Worm (Caenorhabditis elegans) whole organism, L1 larva: ENCODE data around the gene copb-1.

Experiments
- C04F5.9 ChIP-seq: sonication (generic microtip); optimal IDR thresholded peaks from 2 replicates; lab custom pipeline; 2016; ENCODE audit warnings: missing genetic modification characterization, missing compliant biosample characterization
- C16A3.4 ChIP-seq: fragments of 150-350 bp; optimal IDR thresholded peaks from 2 replicates; lab custom pipeline; 2014; ENCODE audit warnings: missing biosample characterization, missing genetic modification characterization
- C34B4.2 ChIP-seq: sonication (generic microtip); optimal IDR thresholded peaks from 2 replicates; lab custom pipeline; 2017; ENCODE audit warnings: mild to moderate bottlenecking, missing genetic modification characterization, missing compliant biosample characterization
- F16B12.6 ChIP-seq: fragments of 150-350 bp; optimal IDR thresholded peaks from 2 replicates; lab custom pipeline; 2014; ENCODE audit warnings: missing biosample characterization, missing genetic modification characterization
- Y116A8C.19 ChIP-seq: sonication (generic microtip); optimal IDR thresholded peaks from 2 replicates; lab custom pipeline; 2016; ENCODE audit warnings: missing compliant biosample characterization, missing genetic modification characterization, borderline replicate concordance
- ama-1 ChIP-seq: fragments of 150-350 bp; optimal IDR thresholded peaks from 2 replicates; lab custom pipeline; 2014
- blmp-1 ChIP-seq: fragments of 150-350 bp; optimal IDR thresholded peaks from 2 replicates; lab custom pipeline; 2014; ENCODE audit warnings: missing biosample characterization, missing genetic modification characterization
- ceh-63 ChIP-seq: fragments of 200-800 bp; sonication (Bioruptor generic); optimal IDR thresholded peaks from 2 replicates; lab custom pipeline; 2018; ENCODE audit warnings: mild to moderate bottlenecking, missing genetic modification characterization, missing compliant biosample characterization
- ceh-88 ChIP-seq: fragments of 200-800 bp; sonication (Bioruptor generic); IDR thresholded peaks from 2 replicates; pipeline ENCODE4 v1.3.6; 2022; ENCODE audit warnings: missing genetic modification characterization, missing compliant biosample characterization
- ces-1 ChIP-seq: fragments of 150-350 bp; optimal IDR thresholded peaks from 2 replicates; lab custom pipeline; 2014; ENCODE audit warnings: missing biosample characterization, missing genetic modification reagents, missing genetic modification characterization
- dpl-1 ChIP-seq, 3 experiments: fragments of 150-350 bp in 2 of 3; sonication (generic microtip) in 1 of 3; optimal IDR thresholded peaks; 2 replicates each; lab custom pipeline; 2014 to 2017; ENCODE audit warnings: missing biosample characterization in 3 of 3, missing genetic modification characterization in 3 of 3, missing genetic modification reagents in 3 of 3
- efl-1 ChIP-seq, 4 experiments: fragments of 150-350 bp; optimal IDR thresholded peaks in 3 of 4; peaks in 1 of 4; 1 replicate in 1 of 4; 2 replicates in 3 of 4; lab custom pipeline; 2014; ENCODE audit warnings: missing biosample characterization in 2 of 4, missing genetic modification characterization in 2 of 4, missing genetic modification reagents in 2 of 4
- efl-3 ChIP-seq: fragments of 200-800 bp; sonication (Bioruptor generic); optimal IDR thresholded peaks from 2 replicates; lab custom pipeline; 2018; ENCODE audit warnings: mild to moderate bottlenecking, missing genetic modification characterization, missing compliant biosample characterization
- elt-2 ChIP-seq: sonication (generic microtip); optimal IDR thresholded peaks from 2 replicates; lab custom pipeline; 2016; ENCODE audit warnings: missing genetic modification characterization, mild to moderate bottlenecking, inconsistent platforms, missing compliant biosample characterization, missing genetic modification reagents
- elt-3 ChIP-seq, 6 experiments: fragments of 150-350 bp in 1 of 6; sonication (generic microtip); optimal IDR thresholded peaks; 2 replicates each; lab custom pipeline; 2017 to 2018; ENCODE audit warnings: missing biosample characterization in 6 of 6, missing genetic modification characterization in 6 of 6, inconsistent platforms in 1 of 6
- ets-5 ChIP-seq: fragments of 200-800 bp; sonication (Bioruptor generic); IDR thresholded peaks from 2 replicates; pipeline ENCODE4 v1.3.6; 2022; ENCODE audit warnings: missing genetic modification characterization, missing compliant biosample characterization
- fkh-4 ChIP-seq: sonication (generic microtip); optimal IDR thresholded peaks from 2 replicates; lab custom pipeline; 2016; ENCODE audit warnings: missing compliant biosample characterization, missing genetic modification characterization, borderline replicate concordance
- fos-1 ChIP-seq: fragments of 150-350 bp; optimal IDR thresholded peaks from 2 replicates; lab custom pipeline; 2014; ENCODE audit warnings: missing biosample characterization, missing genetic modification characterization
- grh-1 ChIP-seq: fragments of 200-800 bp; sonication (Bioruptor generic); IDR thresholded peaks from 2 replicates; pipeline ENCODE4 v1.3.6; 2022; ENCODE audit warnings: missing genetic modification reagents, missing genetic modification characterization, missing compliant biosample characterization
- jun-1 ChIP-seq: fragments of 150-350 bp; optimal IDR thresholded peaks from 2 replicates; lab custom pipeline; 2014; ENCODE audit warnings: missing biosample characterization, missing genetic modification reagents, missing genetic modification characterization
- lin-13 ChIP-seq: fragments of 150-350 bp; optimal IDR thresholded peaks from 2 replicates; lab custom pipeline; 2014; ENCODE audit warnings: missing biosample characterization, missing genetic modification reagents, missing genetic modification characterization
- lin-35 ChIP-seq, 2 experiments: fragments of 150-350 bp; optimal IDR thresholded peaks; 2 replicates each; lab custom pipeline; 2014; ENCODE audit warnings: missing biosample characterization in 2 of 2, missing genetic modification characterization in 2 of 2, missing genetic modification reagents in 2 of 2
- lin-39 ChIP-seq: fragments of 150-350 bp; optimal IDR thresholded peaks from 2 replicates; lab custom pipeline; 2014; ENCODE audit warnings: missing biosample characterization, missing genetic modification reagents, missing genetic modification characterization
- lsy-2 ChIP-seq, 2 experiments: fragments of 150-350 bp; optimal IDR thresholded peaks; 2 replicates each; lab custom pipeline; 2014; ENCODE audit warnings: missing biosample characterization in 2 of 2, missing genetic modification characterization in 2 of 2
- nhr-12 ChIP-seq: sonication (generic microtip); optimal IDR thresholded peaks from 2 replicates; lab custom pipeline; 2017; ENCODE audit warnings: missing biosample characterization, missing genetic modification characterization
- nhr-19 ChIP-seq: fragments of 200-800 bp; sonication (Bioruptor generic); conservative IDR thresholded peaks from 2 replicates; pipeline ENCODE4 v1.3.6; 2022; ENCODE audit warnings: missing genetic modification characterization, missing compliant biosample characterization
- nhr-20 ChIP-seq: sonication (generic microtip); optimal IDR thresholded peaks from 2 replicates; lab custom pipeline; 2016; ENCODE audit warnings: mild to moderate bottlenecking, missing genetic modification characterization, missing compliant biosample characterization
- nhr-237 ChIP-seq: fragments of 150-350 bp; optimal IDR thresholded peaks from 2 replicates; lab custom pipeline; 2014; ENCODE audit warnings: missing biosample characterization, missing genetic modification characterization
- nhr-47 ChIP-seq: sonication (generic microtip); optimal IDR thresholded peaks from 2 replicates; lab custom pipeline; 2016; ENCODE audit warnings: mild to moderate bottlenecking, missing genetic modification characterization, moderate library complexity, missing compliant biosample characterization
- nhr-71 ChIP-seq: sonication (generic microtip); optimal IDR thresholded peaks from 2 replicates; lab custom pipeline; 2016; ENCODE audit warnings: mild to moderate bottlenecking, missing genetic modification characterization, moderate library complexity, missing compliant biosample characterization
- nhr-85 ChIP-seq: sonication (generic microtip); peaks from one replicate; lab custom pipeline; 2016; ENCODE audit warnings: missing genetic modification characterization, inconsistent platforms, missing compliant biosample characterization
- pax-3 ChIP-seq: fragments of 200-800 bp; sonication (Bioruptor generic); optimal IDR thresholded peaks from 2 replicates; lab custom pipeline; 2018; ENCODE audit warnings: mild to moderate bottlenecking, missing genetic modification characterization, moderate library complexity, missing compliant biosample characterization
- pqm-1 ChIP-seq: sonication (generic microtip); optimal IDR thresholded peaks from 3 replicates; lab custom pipeline; 2017; ENCODE audit warnings: missing biosample characterization, missing genetic modification characterization
- snu-23 ChIP-seq: sonication (generic microtip); optimal IDR thresholded peaks from 2 replicates; lab custom pipeline; 2016; ENCODE audit warnings: missing genetic modification characterization, missing compliant biosample characterization
- sptf-1 ChIP-seq: fragments of 150-350 bp; optimal IDR thresholded peaks from 2 replicates; lab custom pipeline; 2014; ENCODE audit warnings: missing biosample characterization, missing genetic modification characterization
- tbx-2 ChIP-seq: sonication (generic microtip); optimal IDR thresholded peaks from 2 replicates; lab custom pipeline; 2016; ENCODE audit warnings: missing genetic modification characterization, missing compliant biosample characterization
- tlp-1 ChIP-seq: fragments of 150-350 bp; optimal IDR thresholded peaks from 2 replicates; lab custom pipeline; 2014; ENCODE audit warnings: missing biosample characterization, missing genetic modification characterization
- unc-130 ChIP-seq: fragments of 150-350 bp; optimal IDR thresholded peaks from 2 replicates; lab custom pipeline; 2017; ENCODE audit warnings: missing biosample characterization, missing genetic modification characterization, inconsistent platforms
- unc-30 ChIP-seq: sonication (generic microtip); optimal IDR thresholded peaks from 2 replicates; lab custom pipeline; 2017; ENCODE audit warnings: missing biosample characterization, missing genetic modification characterization
- unc-86 ChIP-seq: sonication (generic microtip); optimal IDR thresholded peaks from 2 replicates; lab custom pipeline; 2016; ENCODE audit warnings: missing genetic modification characterization, missing compliant biosample characterization
- unc-98 ChIP-seq: fragments of 200-800 bp; sonication (Bioruptor generic); IDR thresholded peaks from 2 replicates; pipeline ENCODE4 v1.3.6; 2022; ENCODE audit warnings: missing genetic modification characterization, missing compliant biosample characterization
- zag-1 ChIP-seq: fragments of 150-350 bp; optimal IDR thresholded peaks from 2 replicates; lab custom pipeline; 2014; ENCODE audit warnings: missing biosample characterization, missing genetic modification characterization

The copb-1 gene

ce11 chrII:3056266-3056872 lies 22.2 kb upstream of the copb-1 start, which contains the start of gene lin-8:
Gene lin-8 (plus strand): TSS chrII:3056822.
- TF ChIP-seq tbx-2 (tag; lab: Kevin White, UChicago) (no peak), efl-3 (GFP tag; lab: Kevin White, UChicago) (no peak), Y116A8C.19 (no peak), ama-1 (lab: Kevin White, UChicago) (no peak), nhr-71 (no peak), snu-23 (GFP tag; lab: Kevin White, UChicago) (no peak), unc-86 (tag; lab: Kevin White, UChicago) (no peak), nhr-85 (tag; lab: Kevin White, UChicago) (no peak), nhr-237 (no peak), grh-1 (GFP tag; lab: Robert Waterston, UW) (no peak), unc-98 (GFP tag; lab: Robert Waterston, UW) (no peak), elt-3 (tag; optimal IDR thresholded peaks at IDR 0.05; lab: Kevin White, UChicago) (no peak), ces-1 (GFP tag; lab: Kevin White, UChicago) (no peak), C04F5.9 (tag; lab: Kevin White, UChicago) (no peak), lin-39 (tag; lab: Kevin White, UChicago) (no peak), sptf-1 (tag; lab: Kevin White, UChicago) (no peak), tlp-1 (no peak)
- TF ChIP-seq, all 84 proteins: peak for 0

DNA sequence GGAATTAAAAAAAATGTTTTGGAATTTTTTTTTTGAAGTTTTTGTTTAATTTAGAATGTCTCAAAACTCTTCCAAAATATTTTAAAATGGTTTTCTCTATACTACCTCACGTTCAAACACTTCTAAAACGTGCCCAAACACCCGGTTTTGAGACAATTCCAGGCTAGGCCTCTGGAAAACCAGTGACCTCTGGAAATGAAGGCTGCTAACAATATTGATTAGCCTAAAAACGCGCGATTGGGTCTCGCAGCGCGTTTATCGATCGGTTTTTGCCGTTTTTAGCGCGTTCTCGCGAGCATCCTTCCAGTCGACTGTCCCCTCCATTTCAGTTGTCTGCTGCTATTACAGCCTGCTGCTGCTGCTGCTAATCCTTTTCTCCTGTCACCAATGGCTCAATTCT lies 17.8 kb upstream of the copb-1 start, which contains the start of gene Y25C1A.6:
Y25C1A.6 (plus strand) TSS at position 301 of the 400 bp plus-strand sequence.
- TF ChIP-seq nhr-20 (tag; lab: Kevin White, UChicago), result no peak
- TF ChIP-seq ceh-88 (GFP tag; lab: Robert Waterston, UW), result no peak
- TF ChIP-seq efl-3 (GFP tag; lab: Kevin White, UChicago), result no peak
- TF ChIP-seq nhr-71, result no peak
- no peak for TF ChIP-seq unc-30 (tag; lab: Kevin White, UChicago)
- TF ChIP-seq, all 84 proteins: peak for 0

ce11 chrII:3061605-3062004 lies 17.0 kb upstream of the copb-1 start:
- no peak for TF ChIP-seq blmp-1 (tag; lab: Kevin White, UChicago)
- TF ChIP-seq C16A3.4 (tag; lab: Kevin White, UChicago), result no peak
- TF ChIP-seq pqm-1 (tag; lab: Kevin White, UChicago), result no peak
- no peak for TF ChIP-seq unc-130 (tag; lab: Kevin White, UChicago)
- no peak for TF ChIP-seq nhr-20 (tag; lab: Kevin White, UChicago)
- no peak for TF ChIP-seq F16B12.6 (tag; lab: Kevin White, UChicago)
- no peak for TF ChIP-seq nhr-85 (tag; lab: Kevin White, UChicago)
- TF ChIP-seq ets-5 (GFP tag; lab: Robert Waterston, UW), result no peak
- TF ChIP-seq pax-3 (tag; lab: Kevin White, UChicago), result no peak
- no peak for TF ChIP-seq Y116A8C.19
- TF ChIP-seq lin-13 (GFP tag; lab: Kevin White, UChicago), result no peak
- no peak for TF ChIP-seq efl-1 (optimal IDR thresholded peaks at IDR 0.05; lab: Kevin White, UChicago)
- TF ChIP-seq efl-1 (GFP tag; optimal IDR thresholded peaks at IDR 0.05 in 1 of 2; lab: Kevin White, UChicago), result no peak

ce11 chrII:3062222-3062621 lies 16.4 kb upstream of the copb-1 start:
- TF ChIP-seq C34B4.2 (tag; lab: Kevin White, UChicago) (no peak), lin-35 (GFP tag; optimal IDR thresholded peaks at IDR 0.05; lab: Kevin White, UChicago) (peak in 1 of 2 experiments; percentile 3), pqm-1 (tag; lab: Kevin White, UChicago) (no peak), lsy-2 (tag; optimal IDR thresholded peaks at IDR 0.05; lab: Kevin White, UChicago) (peak in 1 of 2 experiments; percentile 42), elt-2 (tag; lab: Kevin White, UChicago) (peak; percentile 45)

- TF ChIP-seq zag-1, result no peak
- TF ChIP-seq dpl-1 (GFP tag; optimal IDR thresholded peaks at IDR 0.05; lab: Kevin White, UChicago), result no peak
- TF ChIP-seq nhr-12 (tag; lab: Kevin White, UChicago), result no peak
- TF ChIP-seq Y116A8C.19, result no peak
- no peak for TF ChIP-seq nhr-47 (tag; lab: Kevin White, UChicago)
- TF ChIP-seq nhr-237, result no peak
- no peak for TF ChIP-seq pax-3 (tag; lab: Kevin White, UChicago)
- TF ChIP-seq fos-1 (tag; lab: Kevin White, UChicago), result no peak
- TF ChIP-seq fkh-4 (tag; lab: Kevin White, UChicago), result no peak
- TF ChIP-seq ceh-63 (GFP tag; lab: Kevin White, UChicago), result no peak
- no peak for TF ChIP-seq jun-1 (tag; lab: Kevin White, UChicago)
- no peak for TF ChIP-seq blmp-1 (tag; lab: Kevin White, UChicago)
- no peak for TF ChIP-seq C34B4.2 (tag; lab: Kevin White, UChicago)
- no peak for TF ChIP-seq nhr-19
- no peak for TF ChIP-seq unc-30 (tag; lab: Kevin White, UChicago)
- TF ChIP-seq lin-39 (tag; lab: Kevin White, UChicago), result no peak
Measured at ce11 chrII:3062876-3063275, 15.7 kb upstream of the copb-1 start.
